Fruit fly (Drosophila melanogaster): ENCODE data around the gene Spn85F.

The Spn85F gene

dm6 chr3R:9964600-9965301 is 32.2 kb upstream of the Spn85F start:
- TF ChIP-seq Sin3A (optimal IDR thresholded peaks at IDR 0.05): no peak
- no peak for TF ChIP-seq h (optimal IDR thresholded peaks at IDR 0.05)
- no peak for TF ChIP-seq ttk (optimal IDR thresholded peaks at IDR 0.05)
- TF ChIP-seq psq (optimal IDR thresholded peaks at IDR 0.05): no peak
- no peak for TF ChIP-seq insv (optimal IDR thresholded peaks at IDR 0.05)
- TF ChIP-seq Myc (optimal IDR thresholded peaks at IDR 0.05): no peak

- TF ChIP-seq ttk (optimal IDR thresholded peaks at IDR 0.05) (no peak), Sin3A (optimal IDR thresholded peaks at IDR 0.05) (no peak)
These were observed 30.8 kb upstream of the Spn85F start for dm6 chr3R:9966109-9966701.

- TF ChIP-seq h (optimal IDR thresholded peaks at IDR 0.05) (no peak), psq (optimal IDR thresholded peaks at IDR 0.05) (no peak), Myc (optimal IDR thresholded peaks at IDR 0.05) (no peak), insv (optimal IDR thresholded peaks at IDR 0.05) (no peak), ttk (optimal IDR thresholded peaks at IDR 0.05) (no peak), Sin3A (optimal IDR thresholded peaks at IDR 0.05) (no peak)
These were observed 28.7 kb upstream of the Spn85F start for dm6 chr3R:9968239-9968638.

dm6 chr3R:9968827-9969675 is 27.9 kb upstream of the Spn85F start:
- TF ChIP-seq insv (optimal IDR thresholded peaks at IDR 0.05) (no peak), Sin3A (optimal IDR thresholded peaks at IDR 0.05) (no peak), ttk (optimal IDR thresholded peaks at IDR 0.05) (no peak), h (optimal IDR thresholded peaks at IDR 0.05) (no peak), psq (optimal IDR thresholded peaks at IDR 0.05) (no peak), Myc (optimal IDR thresholded peaks at IDR 0.05) (no peak)

- TF ChIP-seq insv (optimal IDR thresholded peaks at IDR 0.05) (no peak), Sin3A (optimal IDR thresholded peaks at IDR 0.05) (no peak), ttk (optimal IDR thresholded peaks at IDR 0.05) (no peak), Myc (optimal IDR thresholded peaks at IDR 0.05) (no peak), psq (optimal IDR thresholded peaks at IDR 0.05) (no peak), h (optimal IDR thresholded peaks at IDR 0.05) (no peak)
These were observed 19.5 kb upstream of the Spn85F start for dm6 chr3R:9977494-9977893.

dm6 chr3R:9978977-9979376 is 18.0 kb upstream of the Spn85F start:
- TF ChIP-seq ttk (optimal IDR thresholded peaks at IDR 0.05) (no peak), insv (optimal IDR thresholded peaks at IDR 0.05) (no peak), Sin3A (optimal IDR thresholded peaks at IDR 0.05) (no peak), h (optimal IDR thresholded peaks at IDR 0.05) (no peak), Myc (optimal IDR thresholded peaks at IDR 0.05) (no peak), psq (optimal IDR thresholded peaks at IDR 0.05) (no peak)

dm6 chr3R:9985585-9986393 is 11.2 kb upstream of the Spn85F start, which contains the start of gene Art4:
Gene Art4, minus strand, starts transcription at chr3R:9986060.
- TF ChIP-seq Sin3A (optimal IDR thresholded peaks at IDR 0.05) (no peak), h (optimal IDR thresholded peaks at IDR 0.05) (no peak), insv (optimal IDR thresholded peaks at IDR 0.05) (no peak), ttk (optimal IDR thresholded peaks at IDR 0.05) (no peak), Myc (optimal IDR thresholded peaks at IDR 0.05) (no peak), psq (optimal IDR thresholded peaks at IDR 0.05) (no peak)

dm6 chr3R:10001174-10001789 is 4.3 kb downstream of the Spn85F start, which contains the start of gene CG5359:
Gene CG5359, minus strand, starts transcription at chr3R:10001276.
- TF ChIP-seq h (optimal IDR thresholded peaks at IDR 0.05) (no peak), Sin3A (optimal IDR thresholded peaks at IDR 0.05) (no peak), insv (optimal IDR thresholded peaks at IDR 0.05) (no peak)

dm6 chr3R:10024032-10024712 is 27.2 kb downstream of the Spn85F start:
- TF ChIP-seq Myc (optimal IDR thresholded peaks at IDR 0.05): no peak
- no peak for TF ChIP-seq Sin3A (optimal IDR thresholded peaks at IDR 0.05)

- no peak for TF ChIP-seq psq (optimal IDR thresholded peaks at IDR 0.05)
- TF ChIP-seq ttk (optimal IDR thresholded peaks at IDR 0.05): no peak
- TF ChIP-seq Sin3A (optimal IDR thresholded peaks at IDR 0.05): no peak
- TF ChIP-seq Myc (optimal IDR thresholded peaks at IDR 0.05): no peak
- no peak for TF ChIP-seq h (optimal IDR thresholded peaks at IDR 0.05)
- no peak for TF ChIP-seq insv (optimal IDR thresholded peaks at IDR 0.05)
These were observed 28.1 kb downstream of the Spn85F start, which contains the start of gene CG31407 for dm6 chr3R:10025050-10025449. Gene CG31407, minus strand, starts transcription at chr3R:10025150.

dm6 chr3R:10028378-10028777 is 31.4 kb downstream of the Spn85F start:
- no peak for TF ChIP-seq h (optimal IDR thresholded peaks at IDR 0.05)
- TF ChIP-seq Myc (optimal IDR thresholded peaks at IDR 0.05): no peak
- no peak for TF ChIP-seq insv (optimal IDR thresholded peaks at IDR 0.05)
- TF ChIP-seq ttk (optimal IDR thresholded peaks at IDR 0.05): no peak
- no peak for TF ChIP-seq psq (optimal IDR thresholded peaks at IDR 0.05)
- TF ChIP-seq Sin3A (optimal IDR thresholded peaks at IDR 0.05): no peak
